Fruit fly (Drosophila melanogaster): ENCODE measurements around the gene CG9692.

DNA sequence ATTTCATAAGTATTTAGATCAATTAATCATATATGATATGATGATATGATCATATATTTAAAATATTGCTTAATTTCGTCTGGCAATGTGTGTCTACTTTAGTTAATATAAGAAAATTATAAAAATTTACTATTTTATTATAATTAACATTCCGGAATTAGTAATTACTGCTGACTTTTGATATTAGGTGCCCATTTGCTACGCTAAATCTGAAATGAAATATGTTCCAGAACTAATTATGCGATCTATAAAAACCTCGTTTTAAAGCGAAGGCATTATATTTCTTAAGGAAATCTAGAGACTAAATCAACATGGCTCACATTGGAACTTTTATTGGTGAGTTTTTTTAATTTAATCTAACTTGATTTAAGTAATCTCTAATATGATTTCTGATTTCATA is 50.4 kb downstream of the CG9692 start, which contains the start of gene CG42852:
- TF ChIP-seq CG17806 (tag; optimal IDR thresholded peaks at IDR 0.05) (no peak), CG13204 (GFP tag; optimal IDR thresholded peaks at IDR 0.05) (no peak), EcR (GFP tag; optimal IDR thresholded peaks at IDR 0.05) (no peak)

All from whole organism, pupa.